Worm (Caenorhabditis elegans) whole organism, late embryonic: ENCODE measurements around the gene Y22D7AL.3.

Experiments used
- nfya-1 ChIP-seq: sonication (generic microtip); optimal IDR thresholded peaks from 2 replicates; lab custom pipeline; 2017; ENCODE audit warnings: missing genetic modification characterization, mild to moderate bottlenecking, missing compliant biosample characterization, antibody characterized with exemption, moderate library complexity
- nhr-232 ChIP-seq: sonication (generic microtip); optimal IDR thresholded peaks from 2 replicates; lab custom pipeline; 2016; ENCODE audit warnings: missing genetic modification characterization, missing compliant biosample characterization
- pag-3 ChIP-seq: sonication (generic microtip); optimal IDR thresholded peaks from 2 replicates; lab custom pipeline; 2016; ENCODE audit warnings: missing compliant biosample characterization, missing genetic modification characterization, borderline replicate concordance
- pha-4 ChIP-seq: fragments of 150-350 bp; optimal IDR thresholded peaks from 2 replicates; lab custom pipeline; 2018; ENCODE audit warnings: missing biosample characterization, missing genetic modification reagents, missing genetic modification characterization

DNA sequence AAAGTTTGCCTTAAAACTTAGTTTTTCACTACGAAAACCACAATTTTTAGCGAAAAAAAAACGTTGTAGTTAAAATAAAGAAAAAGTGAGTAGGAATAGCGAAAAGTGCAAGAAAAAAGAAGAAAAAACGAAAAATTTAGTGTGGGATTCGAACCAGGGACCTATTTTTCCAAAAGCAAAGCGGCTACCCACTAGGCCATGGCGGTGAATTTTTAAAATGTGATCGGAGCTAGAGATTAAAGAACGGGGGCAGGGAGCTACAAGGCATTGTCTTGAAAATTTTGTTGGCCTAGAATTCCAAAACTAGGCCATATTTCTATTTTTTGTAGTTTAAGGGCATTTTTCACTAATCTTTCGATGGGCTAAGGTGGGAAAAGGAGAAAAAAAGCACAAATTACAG, 37.5 kb upstream of the Y22D7AL.3 start:
- TF ChIP-seq nfya-1: no peak
- no peak for TF ChIP-seq pha-4 (tag; lab: Kevin White, UChicago)
- TF ChIP-seq nhr-232 (tag; lab: Kevin White, UChicago): no peak
- TF ChIP-seq pag-3 (tag; lab: Kevin White, UChicago): no peak
